Worm (Caenorhabditis elegans): ENCODE measurements around the gene Y46E12A.2.

ce11 chrIII:1718800-1719199, 39.9 kb upstream of the Y46E12A.2 start:
- TF ChIP-seq nhr-23 (tag; optimal IDR thresholded peaks at IDR 0.05), result no peak
- TF ChIP-seq skn-1 (tag; optimal IDR thresholded peaks at IDR 0.05), result no peak
- no peak for TF ChIP-seq fos-1 (tag; optimal IDR thresholded peaks at IDR 0.05)
- TF ChIP-seq mdl-1 (tag; optimal IDR thresholded peaks at IDR 0.05), result no peak
- no peak for TF ChIP-seq egl-27 (tag; optimal IDR thresholded peaks at IDR 0.05)
- no peak for TF ChIP-seq nhr-21 (tag; optimal IDR thresholded peaks at IDR 0.05)
- no peak for TF ChIP-seq lin-39 (tag; optimal IDR thresholded peaks at IDR 0.05)
- no peak for TF ChIP-seq ZK546.5 (tag; optimal IDR thresholded peaks at IDR 0.05)

Data from whole organism, L2 larva.